Fruit fly (Drosophila melanogaster) whole organism, pupa: ENCODE measurements around the gene Shab.
A peak's percentile ranks its signal among the peaks of the same experiment; 100 is the strongest.

Experiments used
- CG10348 ChIP-seq: fragments of 200-800 bp; sonication (Bioruptor generic); IDR thresholded peaks from 2 replicates; pipeline ENCODE4 v1.3.6; 2022; ENCODE audit warnings: missing biosample characterization, missing genetic modification characterization
- CG12605 ChIP-seq: fragments of 200-800 bp; sonication (Bioruptor generic); IDR thresholded peaks from 2 replicates; pipeline ENCODE4 v1.3.6; 2022; ENCODE audit warnings: missing biosample characterization, missing genetic modification characterization
- CG14655 ChIP-seq: fragments of 200-800 bp; sonication (Bioruptor generic); optimal IDR thresholded peaks from 3 replicates; lab custom pipeline; 2017; ENCODE audit warnings: mild to moderate bottlenecking, missing biosample characterization, missing genetic modification reagents, missing genetic modification characterization
- CG15710 ChIP-seq: fragments of 200-800 bp; sonication (Bioruptor generic); optimal IDR thresholded peaks from 2 replicates; lab custom pipeline; 2018; ENCODE audit warnings: missing biosample characterization, mild to moderate bottlenecking, missing genetic modification characterization, moderate library complexity
- CG17806 ChIP-seq: fragments of 200-800 bp; sonication (Bioruptor generic); optimal IDR thresholded peaks from 2 replicates; lab custom pipeline; 2018; ENCODE audit warnings: missing biosample characterization, mild to moderate bottlenecking, missing genetic modification characterization, moderate library complexity
- CG32121 ChIP-seq: fragments of 200-800 bp; sonication (Bioruptor generic); IDR thresholded peaks from 2 replicates; pipeline ENCODE4 v1.3.6; 2022; ENCODE audit warnings: missing biosample characterization, missing genetic modification characterization
- CG34367 ChIP-seq: fragments of 200-800 bp; sonication (Bioruptor generic); optimal IDR thresholded peaks from 2 replicates; lab custom pipeline; 2018; ENCODE audit warnings: missing biosample characterization, mild to moderate bottlenecking, missing genetic modification characterization
- CG4496 ChIP-seq: fragments of 200-800 bp; sonication (Bioruptor generic); IDR thresholded peaks from 3 replicates; pipeline ENCODE4 v1.3.6; 2022; ENCODE audit warnings: missing biosample characterization, missing genetic modification characterization
- CG8159 ChIP-seq: fragments of 200-800 bp; sonication (Bioruptor generic); optimal IDR thresholded peaks from 3 replicates; lab custom pipeline; 2018; ENCODE audit warnings: missing biosample characterization, mild to moderate bottlenecking, missing genetic modification characterization, moderate library complexity
- CG8301 ChIP-seq: fragments of 200-800 bp; sonication (Bioruptor generic); optimal IDR thresholded peaks from 2 replicates; lab custom pipeline; 2018; ENCODE audit warnings: missing biosample characterization, mild to moderate bottlenecking, missing genetic modification characterization
- CG9948 ChIP-seq: fragments of 200-800 bp; sonication (Bioruptor generic); optimal IDR thresholded peaks from 2 replicates; lab custom pipeline; 2018; ENCODE audit warnings: missing biosample characterization, mild to moderate bottlenecking, missing genetic modification characterization, moderate library complexity
- D1 ChIP-seq: fragments of 200-800 bp; sonication (Bioruptor generic); optimal IDR thresholded peaks from 2 replicates; lab custom pipeline; 2018; ENCODE audit warnings: missing biosample characterization, mild to moderate bottlenecking, missing genetic modification characterization, moderate library complexity
- EcR ChIP-seq: fragments of 200-800 bp; sonication (Bioruptor generic); optimal IDR thresholded peaks from 3 replicates; lab custom pipeline; 2019; ENCODE audit warnings: missing biosample characterization, missing genetic modification characterization, mild to moderate bottlenecking, moderate library complexity, missing genetic modification reagents
- Ets98B ChIP-seq: fragments of 200-800 bp; sonication (Bioruptor generic); IDR thresholded peaks from 2 replicates; pipeline ENCODE4 v1.3.6; 2022; ENCODE audit warnings: missing biosample characterization, missing genetic modification characterization
- Pif1A ChIP-seq: fragments of 200-800 bp; sonication (Bioruptor generic); optimal IDR thresholded peaks from 3 replicates; lab custom pipeline; 2016; ENCODE audit warnings: missing biosample characterization, missing genetic modification characterization
- Pif1B ChIP-seq: fragments of 200-800 bp; sonication (Bioruptor generic); optimal IDR thresholded peaks from 3 replicates; lab custom pipeline; 2016; ENCODE audit warnings: missing biosample characterization, missing genetic modification characterization
- Snoo ChIP-seq: fragments of 200-800 bp; sonication (Bioruptor generic); optimal IDR thresholded peaks from 3 replicates; lab custom pipeline; 2017; ENCODE audit warnings: missing biosample characterization, mild to moderate bottlenecking, missing genetic modification characterization, inconsistent platforms
- fd96Ca ChIP-seq: fragments of 200-800 bp; sonication (Bioruptor generic); IDR thresholded peaks from 3 replicates; pipeline ENCODE4 v1.3.6; 2022; ENCODE audit warnings: missing biosample characterization, missing genetic modification characterization
- gl ChIP-seq: fragments of 200-800 bp; sonication (Bioruptor generic); optimal IDR thresholded peaks from 2 replicates; lab custom pipeline; 2018; ENCODE audit warnings: missing biosample characterization, mild to moderate bottlenecking, missing genetic modification characterization
- rn ChIP-seq: fragments of 200-800 bp; sonication (Bioruptor generic); IDR thresholded peaks from 2 replicates; pipeline ENCODE4 v1.3.6; 2022; ENCODE audit warnings: missing biosample characterization, missing genetic modification characterization

Shab gene

DNA sequence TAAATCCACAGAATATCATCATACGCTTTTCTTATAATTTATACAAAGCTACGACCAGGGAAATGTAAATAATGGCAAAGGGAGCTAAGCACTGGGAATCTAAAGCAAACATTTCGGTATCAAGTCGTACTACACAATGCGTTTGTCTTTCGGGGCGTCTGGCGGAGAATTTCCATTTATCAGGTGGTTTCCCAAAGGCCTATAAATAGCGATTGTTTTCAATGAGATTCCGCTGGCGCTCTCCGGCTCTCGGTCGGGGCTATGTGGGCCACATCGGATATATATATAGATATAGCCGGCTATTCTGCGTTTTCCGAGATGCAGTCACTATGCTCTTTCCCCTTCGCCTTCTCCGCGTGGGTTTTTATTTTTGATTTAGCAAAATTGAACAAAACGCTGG lies 11.6 kb downstream of the Shab start:
- TF ChIP-seq CG17806 (tag; lab: Kevin White, UChicago), result no peak
- TF ChIP-seq CG32121 (GFP tag; lab: Robert Waterston, UW), result peak; percentile 21; the same call in 1 of the 2 replicates

DNA sequence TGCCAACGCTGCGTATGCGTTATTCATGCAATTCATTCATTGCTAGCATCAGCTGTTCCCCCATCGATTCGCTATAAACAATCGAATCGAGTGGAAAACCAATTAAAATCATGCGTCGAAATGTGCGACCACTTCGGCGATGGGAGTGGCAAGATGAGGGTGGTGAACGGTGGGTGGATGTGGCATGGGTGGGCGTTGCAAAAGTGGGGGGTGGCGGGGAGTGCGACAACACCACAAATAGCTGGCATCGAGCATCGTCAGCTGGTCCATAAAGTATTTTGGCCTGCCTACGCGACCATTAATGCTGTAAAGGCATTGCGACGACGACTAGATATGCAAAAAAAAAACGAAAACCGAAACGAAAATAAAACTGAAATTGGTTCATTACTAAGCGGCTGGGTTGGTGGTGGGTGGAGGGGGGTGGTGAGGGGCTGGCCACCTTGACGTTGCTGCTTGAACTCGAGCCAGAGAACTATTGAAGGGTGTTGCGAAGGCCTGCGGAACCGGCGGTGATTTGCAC lies 14.8 kb downstream of the Shab start:
- no peak for TF ChIP-seq Pif1B (GFP tag; lab: Kevin White, UChicago)
- TF ChIP-seq Ets98B (GFP tag; lab: Robert Waterston, UW), result no peak
- TF ChIP-seq CG17806 (tag; lab: Kevin White, UChicago), result no peak
- no peak for TF ChIP-seq CG9948 (tag; lab: Kevin White, UChicago)
- TF ChIP-seq CG4496 (GFP tag; lab: Robert Waterston, UW), result no peak

DNA sequence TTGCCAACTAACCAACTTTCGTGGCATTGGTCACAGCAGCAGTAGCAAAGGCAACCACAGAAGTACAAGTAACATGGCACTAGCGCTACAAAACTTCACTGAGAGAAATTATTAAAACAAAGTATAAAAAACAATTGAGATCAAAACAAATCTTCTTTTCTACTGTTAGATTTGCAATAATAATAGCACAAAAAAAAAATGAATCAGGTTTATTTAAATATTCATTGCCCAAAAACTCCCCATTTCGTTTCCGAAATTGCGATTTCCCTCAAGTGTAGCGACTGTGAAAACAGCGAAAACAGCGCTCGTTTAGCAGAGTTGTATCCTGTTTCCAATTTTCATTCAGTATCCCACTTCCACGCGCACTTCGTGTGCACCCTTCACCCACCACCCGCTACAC lies 18.5 kb downstream of the Shab start:
- TF ChIP-seq CG15710 (tag; lab: Kevin White, UChicago) (no peak), CG10348 (no peak), CG14655 (GFP tag; lab: Kevin White, UChicago) (no peak), CG8301 (tag; lab: Kevin White, UChicago) (no peak), CG34367 (tag; lab: Kevin White, UChicago) (no peak), rn (GFP tag; lab: Robert Waterston, UW) (no peak)

DNA sequence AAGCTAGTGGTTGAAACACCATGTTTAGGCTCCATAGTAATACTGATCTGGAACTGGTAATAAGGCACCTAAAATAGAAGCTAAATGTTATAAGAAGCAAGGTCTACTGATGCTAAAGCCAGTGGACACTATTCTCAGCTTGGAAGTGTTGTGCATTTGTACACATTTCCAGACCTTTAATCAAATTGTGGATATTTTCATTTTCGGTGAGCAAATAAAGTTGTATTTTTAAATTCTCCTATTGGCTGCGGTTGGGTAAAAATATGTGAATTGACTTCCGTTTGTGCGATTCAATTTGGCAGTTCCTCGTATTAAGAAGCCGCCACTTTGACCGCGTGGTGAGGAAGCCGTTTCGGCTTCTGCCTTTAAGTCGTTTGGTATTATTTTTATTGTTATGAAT lies 21.7 kb downstream of the Shab start, which contains the start of gene CG9970:
TSS of gene CG9970 (minus strand) at position 101 of the 400 bp plus-strand sequence.
- TF ChIP-seq Pif1B (GFP tag; lab: Kevin White, UChicago) (no peak), CG10348 (no peak), CG32121 (GFP tag; lab: Robert Waterston, UW) (no peak), CG9948 (tag; lab: Kevin White, UChicago) (no peak), Pif1A (GFP tag; lab: Kevin White, UChicago) (no peak), CG12605 (GFP tag; lab: Robert Waterston, UW) (no peak), CG8159 (tag; lab: Kevin White, UChicago) (no peak), gl (tag; lab: Kevin White, UChicago) (no peak), CG15710 (tag; lab: Kevin White, UChicago) (no peak), fd96Ca (GFP tag; lab: Robert Waterston, UW) (no peak), EcR (GFP tag; lab: Kevin White, UChicago) (no peak), CG14655 (GFP tag; lab: Kevin White, UChicago) (no peak), rn (GFP tag; lab: Robert Waterston, UW) (no peak), D1 (tag; lab: Kevin White, UChicago) (no peak)

DNA sequence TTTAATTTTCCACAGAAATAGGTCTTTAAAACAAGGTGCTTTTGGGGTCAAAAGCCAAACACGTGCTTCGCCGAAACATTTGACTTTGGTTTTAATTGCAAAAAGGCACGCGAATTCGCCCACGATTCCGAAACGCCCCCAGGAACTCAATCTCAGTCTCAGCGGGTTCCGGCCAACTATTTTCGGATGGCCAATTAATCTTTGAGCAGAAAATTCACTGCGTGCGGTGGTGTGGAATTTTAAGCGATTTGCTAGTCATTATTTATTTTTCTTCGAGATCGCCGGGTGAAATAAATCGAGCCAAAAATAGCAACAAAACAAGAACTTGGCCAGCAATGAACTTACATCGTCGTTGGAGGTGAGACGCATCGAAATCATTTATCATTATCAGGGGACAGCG lies 23.8 kb downstream of the Shab start:
- TF ChIP-seq CG4496 (GFP tag; lab: Robert Waterston, UW) (no peak), CG10348 (no peak), CG17806 (tag; lab: Kevin White, UChicago) (no peak), EcR (GFP tag; lab: Kevin White, UChicago) (no peak), CG8301 (tag; lab: Kevin White, UChicago) (no peak), CG12605 (GFP tag; lab: Robert Waterston, UW) (no peak), Pif1B (GFP tag; lab: Kevin White, UChicago) (no peak), D1 (tag; lab: Kevin White, UChicago) (no peak), CG32121 (GFP tag; lab: Robert Waterston, UW) (no peak), Snoo (tag; lab: Kevin White, UChicago) (no peak), Ets98B (GFP tag; lab: Robert Waterston, UW) (no peak), CG34367 (tag; lab: Kevin White, UChicago) (no peak), gl (tag; lab: Kevin White, UChicago) (no peak), CG9948 (tag; lab: Kevin White, UChicago) (no peak), fd96Ca (GFP tag; lab: Robert Waterston, UW) (no peak), CG8159 (tag; lab: Kevin White, UChicago) (no peak), CG14655 (GFP tag; lab: Kevin White, UChicago) (no peak), Pif1A (GFP tag; lab: Kevin White, UChicago) (no peak)

- TF ChIP-seq CG12605 (GFP tag; lab: Robert Waterston, UW) (no peak), CG34367 (tag; lab: Kevin White, UChicago) (no peak), CG8159 (tag; lab: Kevin White, UChicago) (no peak), CG10348 (no peak), rn (GFP tag; lab: Robert Waterston, UW) (no peak), Pif1B (GFP tag; lab: Kevin White, UChicago) (no peak)
Observed at dm6 chr3L:2923097-2923496, 28.3 kb downstream of the Shab start.

DNA sequence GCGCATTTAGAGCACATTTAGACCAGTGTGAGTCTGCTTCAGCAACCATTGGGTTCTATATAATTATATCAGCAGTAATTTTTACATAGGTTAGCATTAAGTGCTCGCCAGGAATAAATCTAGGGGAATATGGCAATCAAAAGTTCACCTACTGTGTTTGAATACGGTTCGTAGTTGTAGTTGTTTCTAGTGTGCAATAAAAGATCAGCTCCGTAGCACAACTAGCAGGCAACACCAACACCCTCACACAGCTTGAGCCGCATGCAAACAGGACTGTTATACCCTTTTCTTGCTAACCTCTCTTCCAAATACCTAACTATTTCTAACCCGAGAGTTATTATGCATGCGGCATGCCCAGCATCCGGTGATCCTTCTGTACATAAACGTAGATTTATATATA lies 56.7 kb downstream of the Shab start, which contains the start of gene CG32846:
TSS of gene CG32846 (minus strand) at position 101 of the 400 bp plus-strand sequence.
- TF ChIP-seq Pif1B (GFP tag; lab: Kevin White, UChicago) (no peak), CG12605 (GFP tag; lab: Robert Waterston, UW) (no peak), CG8301 (tag; lab: Kevin White, UChicago) (no peak), rn (GFP tag; lab: Robert Waterston, UW) (no peak)
